Worm (Caenorhabditis elegans): ENCODE data around the gene F20C5.6.

- no peak for TF ChIP-seq R02D3.7 (tag; optimal IDR thresholded peaks at IDR 0.05)
- no peak for TF ChIP-seq zag-1 (tag; optimal IDR thresholded peaks at IDR 0.05)
- no peak for TF ChIP-seq alr-1 (tag; optimal IDR thresholded peaks at IDR 0.05)
- TF ChIP-seq nhr-11 (tag; optimal IDR thresholded peaks at IDR 0.05): no peak
- no peak for TF ChIP-seq ceh-82 (tag; optimal IDR thresholded peaks at IDR 0.05)
- TF ChIP-seq snpc-4 (tag; optimal IDR thresholded peaks at IDR 0.05): no peak
- no peak for TF ChIP-seq mbf-1 (tag; optimal IDR thresholded peaks at IDR 0.05)
Measured at ce11 chrIV:8728122-8728521, 44.9 kb downstream of the F20C5.6 start, which contains the start of gene otub-3.
